Worm (Caenorhabditis elegans) whole organism, L1 larva: ENCODE results near the gene sax-1.

Experiments
- C16A3.4 ChIP-seq: fragments of 150-350 bp; optimal IDR thresholded peaks from 2 replicates; lab custom pipeline; 2014; ENCODE audit warnings: missing biosample characterization, missing genetic modification characterization
- F16B12.6 ChIP-seq: fragments of 150-350 bp; optimal IDR thresholded peaks from 2 replicates; lab custom pipeline; 2014; ENCODE audit warnings: missing biosample characterization, missing genetic modification characterization
- alr-1 ChIP-seq: fragments of 200-800 bp; sonication (Bioruptor generic); optimal IDR thresholded peaks from 2 replicates; lab custom pipeline; 2018; ENCODE audit warnings: borderline replicate concordance, mild to moderate bottlenecking, missing genetic modification characterization, missing compliant biosample characterization
- aly-2 ChIP-seq: fragments of 150-350 bp; optimal IDR thresholded peaks from 2 replicates; lab custom pipeline; 2014; ENCODE audit warnings: missing biosample characterization, missing genetic modification characterization
- blmp-1 ChIP-seq: fragments of 150-350 bp; optimal IDR thresholded peaks from 2 replicates; lab custom pipeline; 2014; ENCODE audit warnings: missing biosample characterization, missing genetic modification characterization
- ceh-90 ChIP-seq: sonication (generic microtip); optimal IDR thresholded peaks from 2 replicates; lab custom pipeline; 2016; ENCODE audit warnings: missing genetic modification characterization, missing compliant biosample characterization
- ces-1 ChIP-seq: fragments of 150-350 bp; optimal IDR thresholded peaks from 2 replicates; lab custom pipeline; 2014; ENCODE audit warnings: missing biosample characterization, missing genetic modification reagents, missing genetic modification characterization
- dsc-1 ChIP-seq: sonication (generic microtip); optimal IDR thresholded peaks from 2 replicates; lab custom pipeline; 2016; ENCODE audit warnings: mild to moderate bottlenecking, missing genetic modification characterization, missing compliant biosample characterization
- efl-1 ChIP-seq, 4 experiments: fragments of 150-350 bp; optimal IDR thresholded peaks in 3 of 4; peaks in 1 of 4; 1 replicate in 1 of 4; 2 replicates in 3 of 4; lab custom pipeline; 2014; ENCODE audit warnings: missing biosample characterization in 2 of 4, missing genetic modification characterization in 2 of 4, missing genetic modification reagents in 2 of 4
- egl-13 ChIP-seq: sonication (generic microtip); optimal IDR thresholded peaks from 2 replicates; lab custom pipeline; 2016; ENCODE audit warnings: missing genotype, missing genetic modification reagents, missing genetic modification characterization, missing compliant biosample characterization
- egl-27 ChIP-seq, 2 experiments: fragments of 150-350 bp in 1 of 2; sonication (generic microtip); optimal IDR thresholded peaks; 3 replicates each; lab custom pipeline; 2017 to 2018; ENCODE audit warnings: missing biosample characterization in 2 of 2, missing genetic modification characterization in 2 of 2, missing genetic modification reagents in 2 of 2
- elt-2 ChIP-seq: sonication (generic microtip); optimal IDR thresholded peaks from 2 replicates; lab custom pipeline; 2016; ENCODE audit warnings: missing genetic modification characterization, mild to moderate bottlenecking, inconsistent platforms, missing compliant biosample characterization, missing genetic modification reagents
- elt-3 ChIP-seq, 6 experiments: fragments of 150-350 bp in 1 of 6; sonication (generic microtip); optimal IDR thresholded peaks; 2 replicates each; lab custom pipeline; 2017 to 2018; ENCODE audit warnings: missing biosample characterization in 6 of 6, missing genetic modification characterization in 6 of 6, inconsistent platforms in 1 of 6
- ets-5 ChIP-seq: fragments of 200-800 bp; sonication (Bioruptor generic); IDR thresholded peaks from 2 replicates; pipeline ENCODE4 v1.3.6; 2022; ENCODE audit warnings: missing genetic modification characterization, missing compliant biosample characterization
- hlh-4 ChIP-seq: sonication (generic microtip); optimal IDR thresholded peaks from 2 replicates; lab custom pipeline; 2016; ENCODE audit warnings: mild to moderate bottlenecking, missing genetic modification characterization, missing compliant biosample characterization
- hpl-2 ChIP-seq: fragments of 150-350 bp; optimal IDR thresholded peaks from 2 replicates; lab custom pipeline; 2014; ENCODE audit warnings: missing biosample characterization, missing genetic modification reagents, missing genetic modification characterization
- lin-14 ChIP-seq: fragments of 200-800 bp; sonication (Bioruptor generic); optimal IDR thresholded peaks from 2 replicates; lab custom pipeline; 2018; ENCODE audit warnings: mild to moderate bottlenecking, missing genetic modification characterization, moderate library complexity, missing compliant biosample characterization
- lin-15B ChIP-seq: fragments of 150-350 bp; sonication (generic microtip); optimal IDR thresholded peaks from 3 replicates; lab custom pipeline; 2014; ENCODE audit warnings: missing biosample characterization, missing genetic modification characterization
- lin-35 ChIP-seq, 2 experiments: fragments of 150-350 bp; optimal IDR thresholded peaks; 2 replicates each; lab custom pipeline; 2014; ENCODE audit warnings: missing biosample characterization in 2 of 2, missing genetic modification characterization in 2 of 2, missing genetic modification reagents in 2 of 2
- lir-3 ChIP-seq: sonication (generic microtip); optimal IDR thresholded peaks from 2 replicates; lab custom pipeline; 2016; ENCODE audit warnings: mild to moderate bottlenecking, missing genetic modification characterization, moderate library complexity, missing compliant biosample characterization; ENCODE audit not compliant: poor library complexity
- mef-2 ChIP-seq: fragments of 150-350 bp; optimal IDR thresholded peaks from 2 replicates; lab custom pipeline; 2014; ENCODE audit warnings: missing biosample characterization, missing genetic modification characterization
- mep-1 ChIP-seq: fragments of 150-350 bp; optimal IDR thresholded peaks from 2 replicates; lab custom pipeline; 2014; ENCODE audit warnings: missing biosample characterization, missing genetic modification characterization
- nhr-77 ChIP-seq: fragments of 150-350 bp; optimal IDR thresholded peaks from 2 replicates; lab custom pipeline; 2014; ENCODE audit warnings: missing biosample characterization, missing genetic modification characterization
- pag-3 ChIP-seq: sonication (generic microtip); optimal IDR thresholded peaks from 2 replicates; lab custom pipeline; 2017; ENCODE audit warnings: missing genetic modification characterization, mild to moderate bottlenecking, missing compliant biosample characterization, antibody characterized with exemption, borderline replicate concordance; ENCODE audit not compliant: insufficient read depth
- pqm-1 ChIP-seq: sonication (generic microtip); optimal IDR thresholded peaks from 3 replicates; lab custom pipeline; 2017; ENCODE audit warnings: missing biosample characterization, missing genetic modification characterization
- sptf-1 ChIP-seq: fragments of 150-350 bp; optimal IDR thresholded peaks from 2 replicates; lab custom pipeline; 2014; ENCODE audit warnings: missing biosample characterization, missing genetic modification characterization
- sup-37 ChIP-seq: fragments of 200-800 bp; sonication (Bioruptor generic); optimal IDR thresholded peaks from 2 replicates; lab custom pipeline; 2018; ENCODE audit warnings: mild to moderate bottlenecking, missing genetic modification characterization, missing compliant biosample characterization
- swsn-7 ChIP-seq: sonication (generic microtip); optimal IDR thresholded peaks from 2 replicates; lab custom pipeline; 2016; ENCODE audit warnings: missing genetic modification characterization, missing compliant biosample characterization
- tbx-2 ChIP-seq: sonication (generic microtip); optimal IDR thresholded peaks from 2 replicates; lab custom pipeline; 2016; ENCODE audit warnings: missing genetic modification characterization, missing compliant biosample characterization
- unc-86 ChIP-seq: sonication (generic microtip); optimal IDR thresholded peaks from 2 replicates; lab custom pipeline; 2016; ENCODE audit warnings: missing genetic modification characterization, missing compliant biosample characterization
- xbp-1 ChIP-seq: sonication (generic microtip); optimal IDR thresholded peaks from 2 replicates; lab custom pipeline; 2016; ENCODE audit warnings: missing genetic modification characterization, missing compliant biosample characterization
- zag-1 ChIP-seq: fragments of 150-350 bp; optimal IDR thresholded peaks from 2 replicates; lab custom pipeline; 2014; ENCODE audit warnings: missing biosample characterization, missing genetic modification characterization

Gene sax-1

ce11 chrX:3625599-3625998, 24.4 kb downstream of the sax-1 start:
- TF ChIP-seq elt-2 (tag; lab: Kevin White, UChicago) (no peak), xbp-1 (tag; lab: Kevin White, UChicago) (no peak), ces-1 (GFP tag; lab: Kevin White, UChicago) (no peak), efl-1 (optimal IDR thresholded peaks at IDR 0.05; lab: Kevin White, UChicago) (no peak), efl-1 (GFP tag; optimal IDR thresholded peaks at IDR 0.05 in 1 of 2; lab: Kevin White, UChicago) (peak in 1 of 2 experiments; percentile 87), C16A3.4 (tag; lab: Kevin White, UChicago) (no peak)
- TF ChIP-seq, all 84 proteins: peak for 1

- TF ChIP-seq aly-2 (tag; lab: Kevin White, UChicago) = no peak
- no peak for TF ChIP-seq efl-1 (optimal IDR thresholded peaks at IDR 0.05; lab: Kevin White, UChicago)
- TF ChIP-seq efl-1 (GFP tag; optimal IDR thresholded peaks at IDR 0.05 in 1 of 2; lab: Kevin White, UChicago) = peak in 1 of 2 experiments; percentile 11
- TF ChIP-seq sptf-1 = no peak
- no peak for TF ChIP-seq mep-1 (tag; lab: Kevin White, UChicago)
- TF ChIP-seq lin-15B (tag; lab: Kevin White, UChicago) = no peak
- TF ChIP-seq blmp-1 (tag; lab: Kevin White, UChicago) = no peak
- no peak for TF ChIP-seq tbx-2 (tag; lab: Kevin White, UChicago)
- TF ChIP-seq egl-13 (tag; lab: Kevin White, UChicago) = no peak
Observed at ce11 chrX:3623162-3623561, 26.8 kb downstream of the sax-1 start, which contains the start of gene C18B2.2. C18B2.2 (plus strand) TSS chrX:3623462.

ce11 chrX:3618842-3619241, 31.1 kb downstream of the sax-1 start:
- no peak for TF ChIP-seq alr-1 (tag; lab: Kevin White, UChicago)
- TF ChIP-seq lin-14 (GFP tag; lab: Kevin White, UChicago) = peak; percentile 9

ce11 chrX:3617218-3617617, 32.7 kb downstream of the sax-1 start, which contains the start of gene del-9:
del-9 (minus strand) TSS chrX:3617318.
- TF ChIP-seq C16A3.4 (tag; lab: Kevin White, UChicago) (no peak), egl-13 (tag; lab: Kevin White, UChicago) (no peak), mef-2 (tag; lab: Kevin White, UChicago) (no peak), F16B12.6 (no peak), zag-1 (tag; lab: Kevin White, UChicago) (no peak), nhr-77 (tag; lab: Kevin White, UChicago) (no peak), hlh-4 (no peak), sup-37 (GFP tag; lab: Kevin White, UChicago) (no peak), ets-5 (GFP tag; lab: Robert Waterston, UW) (no peak), egl-27 (tag; optimal IDR thresholded peaks at IDR 0.05; lab: Kevin White, UChicago) (no peak), unc-86 (tag; lab: Kevin White, UChicago) (no peak), dsc-1 (no peak), alr-1 (tag; lab: Kevin White, UChicago) (no peak), elt-3 (tag; optimal IDR thresholded peaks at IDR 0.05; lab: Kevin White, UChicago) (no peak), ceh-90 (no peak), swsn-7 (no peak)
- TF ChIP-seq, all 84 proteins: peak for 0

- TF ChIP-seq lin-35 (GFP tag; optimal IDR thresholded peaks at IDR 0.05; lab: Kevin White, UChicago) (peak in 1 of 2 experiments; percentile 29), efl-1 (optimal IDR thresholded peaks at IDR 0.05; lab: Kevin White, UChicago) (no peak), efl-1 (GFP tag; optimal IDR thresholded peaks at IDR 0.05 in 1 of 2; lab: Kevin White, UChicago) (peak in 1 of 2 experiments; percentile 67), hpl-2 (GFP tag; lab: Kevin White, UChicago) (no peak), pag-3 (tag; lab: Kevin White, UChicago) (no peak), elt-2 (tag; lab: Kevin White, UChicago) (peak; percentile 70), lir-3 (tag; lab: Kevin White, UChicago) (no peak), dsc-1 (no peak), pqm-1 (peak; percentile 49)
- TF ChIP-seq, all 84 proteins: peak for 4
Observed at ce11 chrX:3613665-3614064, 36.3 kb downstream of the sax-1 start.
